Worm (Caenorhabditis elegans): Measurements from ENCODE around the gene C50E3.6.

C50E3.6 gene

DNA sequence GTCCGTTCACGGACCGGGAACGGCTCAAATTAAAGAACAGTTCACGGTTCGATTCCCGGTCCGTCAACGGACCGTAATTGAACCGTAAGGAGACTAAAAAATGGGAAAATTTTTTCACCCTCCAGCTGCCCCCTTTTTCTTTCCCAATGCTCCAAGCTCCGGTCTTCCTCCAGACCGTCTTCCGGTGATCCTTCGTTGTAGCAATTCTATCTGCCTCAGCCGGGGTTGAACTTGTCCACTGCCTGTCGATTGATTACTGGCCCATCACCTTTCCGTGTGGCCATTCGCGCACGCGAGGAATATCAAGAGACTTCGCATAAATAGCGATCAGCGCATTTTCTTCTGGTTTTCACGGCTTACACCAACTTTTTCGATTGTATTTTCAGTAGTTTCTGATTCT is 41.9 kb downstream of the C50E3.6 start:
- peak; percentile 10 for TF ChIP-seq nhr-90 (tag; optimal IDR thresholded peaks at IDR 0.05; ENCODE audit: poor library complexity)
- TF ChIP-seq nhr-85 (tag): peak; percentile 52
- TF ChIP-seq nhr-19 (GFP tag; conservative IDR thresholded peaks at IDR 0.05): peak; percentile 36
- TF ChIP-seq grh-1 (GFP tag; IDR thresholded peaks at IDR 0.05): 0 out of 2 replicates have a peak, but pooled peaks have one; percentile 30

DNA sequence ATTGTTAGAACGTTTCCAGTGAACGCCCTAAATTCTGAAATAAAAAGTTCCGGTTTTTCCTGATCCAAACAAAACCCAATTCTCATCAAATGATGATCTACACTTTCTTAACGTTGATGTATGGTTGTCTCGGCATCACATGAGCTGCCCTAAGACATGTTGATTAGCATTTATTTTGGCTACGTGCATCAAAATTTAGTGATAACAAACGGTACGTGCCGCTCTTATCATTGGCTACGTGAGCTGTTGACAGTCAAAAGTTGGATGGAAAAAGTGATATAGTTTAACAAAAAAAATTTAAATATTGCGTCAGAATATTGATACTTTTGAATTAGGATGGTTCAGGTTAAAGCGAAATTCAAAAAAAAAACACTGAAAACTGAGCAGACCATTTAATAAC is 42.3 kb downstream of the C50E3.6 start:
- TF ChIP-seq elt-2 (tag; optimal IDR thresholded peaks at IDR 0.05): peak; percentile 88
- TF ChIP-seq irx-1 (tag; optimal IDR thresholded peaks at IDR 0.05): no peak
- TF ChIP-seq lin-35 (GFP tag; optimal IDR thresholded peaks at IDR 0.05): peak in 1 of 2 experiments; percentile 6
- TF ChIP-seq zip-4 (GFP tag; optimal IDR thresholded peaks at IDR 0.05): no peak

DNA sequence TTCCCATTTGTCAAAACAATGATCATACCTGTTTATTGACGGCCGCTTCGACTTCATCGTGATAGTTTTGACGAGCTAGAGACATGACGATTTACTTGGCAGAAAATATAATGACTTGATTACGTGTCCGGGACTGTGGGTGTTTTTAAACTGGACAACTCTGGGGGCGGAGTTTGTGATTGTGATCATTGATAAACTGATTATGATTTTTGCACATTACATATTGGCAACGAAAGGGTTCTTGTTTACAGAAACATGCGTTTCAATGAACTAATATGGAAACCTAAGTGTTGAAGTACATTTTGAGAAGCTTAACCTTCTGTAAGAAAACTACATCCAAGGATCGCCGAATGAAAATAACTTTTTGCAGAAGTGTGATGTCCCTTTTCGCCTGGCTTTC is 42.9 kb downstream of the C50E3.6 start, which contains the start of gene ftn-1:
Gene ftn-1, minus strand, starts transcription at position 101 of the 400 bp plus-strand sequence.
- TF ChIP-seq fkh-4 (tag; optimal IDR thresholded peaks at IDR 0.05; ENCODE audit: borderline replicate concordance): no peak
- no peak for TF ChIP-seq aha-1 (tag; optimal IDR thresholded peaks at IDR 0.05)
- TF ChIP-seq unc-130 (tag; optimal IDR thresholded peaks at IDR 0.05): no peak
- TF ChIP-seq lin-14 (GFP tag; optimal IDR thresholded peaks at IDR 0.05): no peak
- no peak for TF ChIP-seq hlh-4 (tag; optimal IDR thresholded peaks at IDR 0.05)
- no peak for TF ChIP-seq lin-35 (GFP tag; optimal IDR thresholded peaks at IDR 0.05)
- no peak for TF ChIP-seq C34B4.2 (tag; optimal IDR thresholded peaks at IDR 0.05)
- no peak for TF ChIP-seq C04F5.9 (tag; optimal IDR thresholded peaks at IDR 0.05)
- no peak for TF ChIP-seq ceh-88 (GFP tag; IDR thresholded peaks at IDR 0.05)
- TF ChIP-seq hlh-17 (GFP tag; optimal IDR thresholded peaks at IDR 0.05; ENCODE audit: borderline replicate concordance): no peak
- TF ChIP-seq pag-3 (tag; optimal IDR thresholded peaks at IDR 0.05; ENCODE audit: borderline replicate concordance, insufficient read depth): no peak
- no peak for TF ChIP-seq isw-1 (GFP tag; IDR thresholded peaks at IDR 0.05)
- TF ChIP-seq swsn-7 (tag; optimal IDR thresholded peaks at IDR 0.05): no peak
- TF ChIP-seq vab-15 (tag; optimal IDR thresholded peaks at IDR 0.05): no peak
- no peak for TF ChIP-seq lin-15B (tag; optimal IDR thresholded peaks at IDR 0.05)
- no peak for TF ChIP-seq lin-39 (tag; optimal IDR thresholded peaks at IDR 0.05)
- no peak for TF ChIP-seq ceh-82 (tag; optimal IDR thresholded peaks at IDR 0.05)
- no peak for TF ChIP-seq nhr-12 (tag; optimal IDR thresholded peaks at IDR 0.05)
- no peak for TF ChIP-seq nhr-20 (tag; optimal IDR thresholded peaks at IDR 0.05)
- TF ChIP-seq nhr-76 (tag; optimal IDR thresholded peaks at IDR 0.05): no peak

DNA sequence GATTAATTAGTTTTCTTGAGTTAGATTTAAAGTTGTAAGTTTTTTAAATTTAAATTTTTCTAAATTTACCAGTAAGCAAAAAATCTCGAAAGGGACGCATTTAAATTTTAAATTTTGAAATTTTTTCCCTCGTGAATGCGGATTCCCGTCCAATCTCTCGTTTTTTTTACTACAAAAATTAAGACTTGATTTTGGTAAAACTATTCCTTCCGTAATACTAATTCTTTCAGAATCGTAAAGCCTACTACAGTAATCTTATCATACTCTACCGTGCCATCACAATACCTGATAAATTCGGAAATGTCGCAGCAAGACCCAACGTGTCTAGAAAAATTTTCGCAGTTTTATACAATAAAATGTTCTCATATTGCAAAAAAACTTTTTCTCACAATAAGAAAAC is 45.2 kb downstream of the C50E3.6 start, which contains the start of the genes C54F6.19 and nhx-3:
Gene C54F6.19, plus strand, starts transcription at position 301 of the 400 bp plus-strand sequence.
Gene nhx-3, minus strand, starts transcription at position 337 of the 400 bp plus-strand sequence.
- no peak for TF ChIP-seq fos-1 (tag; optimal IDR thresholded peaks at IDR 0.05)
- TF ChIP-seq unc-30 (tag; optimal IDR thresholded peaks at IDR 0.05): no peak
- no peak for TF ChIP-seq hlh-4 (tag; optimal IDR thresholded peaks at IDR 0.05)
- TF ChIP-seq ceh-63 (GFP tag; optimal IDR thresholded peaks at IDR 0.05): no peak
- TF ChIP-seq nhr-71 (tag; optimal IDR thresholded peaks at IDR 0.05): no peak
- TF ChIP-seq dpl-1 (GFP tag; optimal IDR thresholded peaks at IDR 0.05): no peak
- TF ChIP-seq sptf-1 (tag; optimal IDR thresholded peaks at IDR 0.05): no peak
- no peak for TF ChIP-seq hlh-17 (GFP tag; optimal IDR thresholded peaks at IDR 0.05; ENCODE audit: borderline replicate concordance)
- no peak for TF ChIP-seq aly-2 (tag; optimal IDR thresholded peaks at IDR 0.05)
- no peak for TF ChIP-seq hpl-2 (GFP tag; optimal IDR thresholded peaks at IDR 0.05)
- no peak for TF ChIP-seq sup-37 (GFP tag; optimal IDR thresholded peaks at IDR 0.05)
- TF ChIP-seq fkh-4 (tag; optimal IDR thresholded peaks at IDR 0.05; ENCODE audit: borderline replicate concordance): no peak
